Fruit fly (Drosophila melanogaster) whole organism, adult: Measurements from ENCODE around the gene CG31457.
A peak's percentile ranks its signal among the peaks of the same experiment; 100 is the strongest.

Source experiments
- CG11617 ChIP-seq: fragments of 200-800 bp; sonication (Bioruptor generic); optimal IDR thresholded peaks from 2 replicates; lab custom pipeline; 2017; ENCODE audit warnings: mild to moderate bottlenecking, missing biosample characterization, missing genetic modification reagents, missing genetic modification characterization
- CG12768 ChIP-seq: fragments of 200-800 bp; sonication (Bioruptor generic); optimal IDR thresholded peaks from 2 replicates; lab custom pipeline; 2017; ENCODE audit warnings: missing biosample characterization, missing genetic modification characterization, mild to moderate bottlenecking, moderate library complexity, missing genetic modification reagents
- CG14711 ChIP-seq: fragments of 200-800 bp; sonication (Bioruptor generic); optimal IDR thresholded peaks from 2 replicates; lab custom pipeline; 2018; ENCODE audit warnings: missing biosample characterization, mild to moderate bottlenecking, missing genetic modification characterization, moderate library complexity
- CG1620 ChIP-seq: fragments of 200-800 bp; sonication (Bioruptor generic); optimal IDR thresholded peaks from 2 replicates; lab custom pipeline; 2016; ENCODE audit warnings: missing biosample characterization, missing genetic modification characterization
- CG33017 ChIP-seq: fragments of 200-800 bp; sonication (Bioruptor generic); optimal IDR thresholded peaks from 2 replicates; lab custom pipeline; 2018; ENCODE audit warnings: missing biosample characterization, mild to moderate bottlenecking, missing genetic modification characterization, moderate library complexity
- CG5204 ChIP-seq: fragments of 200-800 bp; sonication (Bioruptor generic); optimal IDR thresholded peaks from 2 replicates; lab custom pipeline; 2016; ENCODE audit warnings: missing biosample characterization, missing genetic modification characterization
- CG7045 ChIP-seq: fragments of 200-800 bp; sonication (Bioruptor generic); optimal IDR thresholded peaks from 2 replicates; lab custom pipeline; 2017; ENCODE audit warnings: missing biosample characterization, mild to moderate bottlenecking, missing genetic modification characterization
- CG7101 ChIP-seq: fragments of 200-800 bp; sonication (Bioruptor generic); optimal IDR thresholded peaks from 2 replicates; lab custom pipeline; 2018; ENCODE audit warnings: missing biosample characterization, mild to moderate bottlenecking, missing genetic modification characterization, moderate library complexity
- Clk ChIP-seq: fragments of 200-800 bp; sonication (Bioruptor generic); optimal IDR thresholded peaks from 2 replicates; lab custom pipeline; 2017; ENCODE audit warnings: missing biosample characterization, missing genetic modification characterization
- Crg-1 ChIP-seq: fragments of 200-800 bp; sonication (Bioruptor generic); optimal IDR thresholded peaks from 2 replicates; lab custom pipeline; 2016; ENCODE audit warnings: missing biosample characterization, missing genetic modification characterization
- Hr96 ChIP-seq: fragments of 200-800 bp; sonication (Bioruptor generic); optimal IDR thresholded peaks from 2 replicates; lab custom pipeline; 2016; ENCODE audit warnings: missing biosample characterization, missing genetic modification characterization
- Mnt ChIP-seq: fragments of 200-800 bp; sonication (Bioruptor generic); optimal IDR thresholded peaks from 2 replicates; lab custom pipeline; 2016; ENCODE audit warnings: missing biosample characterization, mild to moderate bottlenecking, missing genetic modification characterization
- bab1 ChIP-seq: fragments of 200-800 bp; sonication (Bioruptor generic); optimal IDR thresholded peaks from 3 replicates; lab custom pipeline; 2019; ENCODE audit warnings: missing biosample characterization, mild to moderate bottlenecking, missing genetic modification characterization, moderate library complexity
- cic ChIP-seq: fragments of 200-800 bp; sonication (Bioruptor generic); optimal IDR thresholded peaks from 2 replicates; lab custom pipeline; 2017; ENCODE audit warnings: missing biosample characterization, mild to moderate bottlenecking, missing genetic modification characterization, moderate library complexity
- cnc ChIP-seq, 2 experiments: fragments of >200 bp; optimal IDR thresholded peaks; 2 replicates each; lab custom pipeline; 2017
- kay ChIP-seq: fragments of 200-800 bp; sonication (Bioruptor generic); peaks from one replicate; lab custom pipeline; 2016; ENCODE audit warnings: missing biosample characterization, missing genetic modification characterization, borderline replicate concordance
- ovo ChIP-seq: fragments of 200-800 bp; sonication (Bioruptor generic); optimal IDR thresholded peaks from 2 replicates; lab custom pipeline; 2016; ENCODE audit warnings: missing biosample characterization, missing genetic modification characterization
- pad ChIP-seq: fragments of 200-800 bp; sonication (Bioruptor generic); optimal IDR thresholded peaks from 3 replicates; lab custom pipeline; 2017; ENCODE audit warnings: missing biosample characterization, missing genetic modification characterization, mild to moderate bottlenecking, moderate library complexity, missing genetic modification reagents
- tj ChIP-seq: fragments of 200-800 bp; sonication (Bioruptor generic); optimal IDR thresholded peaks from 3 replicates; lab custom pipeline; 2017; ENCODE audit warnings: missing biosample characterization, mild to moderate bottlenecking, missing genetic modification characterization, moderate library complexity
- toe ChIP-seq: fragments of 200-800 bp; sonication (Bioruptor generic); optimal IDR thresholded peaks from 2 replicates; lab custom pipeline; 2016; ENCODE audit warnings: missing biosample characterization, missing genetic modification characterization

Gene CG31457

dm6 chr3R:23117683-23118470, 9.9 kb downstream of the CG31457 start, which contains the start of the genes Rassf and CenB1A:
Gene Rassf (minus strand): TSS chr3R:23117931.
Gene CenB1A (plus strand): TSS chr3R:23118400.
- TF ChIP-seq Mnt (peak; percentile 52), tj (GFP tag; lab: Kevin White, UChicago) (no peak), CG12768 (GFP tag; lab: Kevin White, UChicago) (peak; percentile 46), CG11617 (GFP tag; lab: Kevin White, UChicago) (no peak), Hr96 (GFP tag; lab: Kevin White, UChicago) (peak; percentile 62), CG33017 (tag; lab: Kevin White, UChicago) (peak; percentile 11), Crg-1 (GFP tag; lab: Kevin White, UChicago) (peak; percentile 48), Clk (GFP tag; lab: Kevin White, UChicago) (peak; percentile 9), pad (GFP tag; lab: Kevin White, UChicago) (peak; percentile 42), CG1620 (peak; percentile 39), ovo (GFP tag; lab: Kevin White, UChicago) (peak; percentile 34), kay (GFP tag; lab: Kevin White, UChicago) (no peak), CG7045 (GFP tag; lab: Kevin White, UChicago) (no peak), toe (peak; percentile 72)

DNA sequence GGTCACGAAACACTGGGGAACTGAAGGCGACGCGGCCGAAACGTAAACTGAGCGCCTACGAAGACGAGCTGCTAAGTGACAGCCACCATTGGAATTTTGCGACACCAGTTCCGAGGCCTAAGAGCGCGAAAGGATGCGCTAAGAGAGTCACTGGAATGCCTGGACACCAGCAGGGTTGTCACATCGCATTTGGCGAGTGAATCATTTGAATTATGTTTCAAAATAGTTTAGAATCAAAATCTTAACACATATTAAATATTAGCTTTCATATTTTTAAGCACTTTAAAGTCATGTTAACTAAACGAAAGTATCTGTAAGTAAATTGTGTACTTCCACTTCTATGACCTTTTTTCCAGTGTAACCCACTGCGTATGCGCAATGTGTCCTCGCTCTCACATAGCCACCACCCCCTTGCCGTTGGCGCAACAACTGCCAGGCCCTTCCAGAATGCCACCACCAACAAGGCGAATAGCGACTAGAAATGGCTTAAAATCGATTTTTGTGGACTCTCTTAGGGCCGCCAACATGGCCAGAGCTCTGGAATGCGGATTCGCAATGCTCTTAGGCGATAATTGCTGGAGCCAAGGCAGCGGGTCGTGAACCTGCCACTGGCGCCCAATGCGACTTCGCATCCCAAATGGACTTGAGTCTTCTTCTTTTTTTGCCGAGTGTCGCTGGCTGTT, 15.0 kb downstream of the CG31457 start, which contains the start of gene Cow:
TSS of gene Cow (minus strand) at position 51 of the 683 bp plus-strand sequence.
- TF ChIP-seq CG33017 (tag; lab: Kevin White, UChicago) (peak; percentile 82), Crg-1 (GFP tag; lab: Kevin White, UChicago) (no peak), Hr96 (GFP tag; lab: Kevin White, UChicago) (peak; percentile 53), CG14711 (peak; percentile 79), CG7045 (GFP tag; lab: Kevin White, UChicago) (peak; percentile 75), CG12768 (GFP tag; lab: Kevin White, UChicago) (peak; percentile 83), bab1 (GFP tag; lab: Kevin White, UChicago) (no peak), CG11617 (GFP tag; lab: Kevin White, UChicago) (peak; percentile 62), CG5204 (GFP tag; lab: Kevin White, UChicago) (peak; percentile 67), CG1620 (no peak), toe (peak; percentile 65), pad (GFP tag; lab: Kevin White, UChicago) (no peak), kay (GFP tag; lab: Kevin White, UChicago) (no peak), Clk (GFP tag; lab: Kevin White, UChicago) (peak; percentile 62), cnc (optimal IDR thresholded peaks at IDR 0.05; lab: Kevin White, UChicago) (no peak), CG7101 (tag; lab: Kevin White, UChicago) (peak; percentile 67), tj (GFP tag; lab: Kevin White, UChicago) (peak; percentile 17), ovo (GFP tag; lab: Kevin White, UChicago) (no peak), Mnt (no peak), cic (GFP tag; lab: Kevin White, UChicago) (no peak)

dm6 chr3R:23110724-23111123, 17.1 kb downstream of the CG31457 start:
- no peak for TF ChIP-seq Crg-1 (GFP tag; lab: Kevin White, UChicago)

dm6 chr3R:23099233-23099632, 28.5 kb downstream of the CG31457 start, which contains the start of gene CG6738:
Gene CG6738 (plus strand): TSS chr3R:23099533.
- TF ChIP-seq pad (GFP tag; lab: Kevin White, UChicago): no peak
- TF ChIP-seq bab1 (GFP tag; lab: Kevin White, UChicago): no peak
- TF ChIP-seq Hr96 (GFP tag; lab: Kevin White, UChicago): no peak
- TF ChIP-seq CG12768 (GFP tag; lab: Kevin White, UChicago): no peak
- no peak for TF ChIP-seq tj (GFP tag; lab: Kevin White, UChicago)
- no peak for TF ChIP-seq toe
- TF ChIP-seq CG5204 (GFP tag; lab: Kevin White, UChicago): no peak
- TF ChIP-seq ovo (GFP tag; lab: Kevin White, UChicago): no peak
- TF ChIP-seq CG1620: no peak
- no peak for TF ChIP-seq cic (GFP tag; lab: Kevin White, UChicago)
- no peak for TF ChIP-seq Crg-1 (GFP tag; lab: Kevin White, UChicago)
- no peak for TF ChIP-seq CG7101 (tag; lab: Kevin White, UChicago)
- TF ChIP-seq kay (GFP tag; lab: Kevin White, UChicago): no peak
- TF ChIP-seq CG14711: no peak
- TF ChIP-seq Mnt: no peak
- no peak for TF ChIP-seq CG11617 (GFP tag; lab: Kevin White, UChicago)
- TF ChIP-seq cnc (optimal IDR thresholded peaks at IDR 0.05; lab: Kevin White, UChicago): no peak
- TF ChIP-seq CG7045 (GFP tag; lab: Kevin White, UChicago): no peak
- TF ChIP-seq CG33017 (tag; lab: Kevin White, UChicago): no peak

DNA sequence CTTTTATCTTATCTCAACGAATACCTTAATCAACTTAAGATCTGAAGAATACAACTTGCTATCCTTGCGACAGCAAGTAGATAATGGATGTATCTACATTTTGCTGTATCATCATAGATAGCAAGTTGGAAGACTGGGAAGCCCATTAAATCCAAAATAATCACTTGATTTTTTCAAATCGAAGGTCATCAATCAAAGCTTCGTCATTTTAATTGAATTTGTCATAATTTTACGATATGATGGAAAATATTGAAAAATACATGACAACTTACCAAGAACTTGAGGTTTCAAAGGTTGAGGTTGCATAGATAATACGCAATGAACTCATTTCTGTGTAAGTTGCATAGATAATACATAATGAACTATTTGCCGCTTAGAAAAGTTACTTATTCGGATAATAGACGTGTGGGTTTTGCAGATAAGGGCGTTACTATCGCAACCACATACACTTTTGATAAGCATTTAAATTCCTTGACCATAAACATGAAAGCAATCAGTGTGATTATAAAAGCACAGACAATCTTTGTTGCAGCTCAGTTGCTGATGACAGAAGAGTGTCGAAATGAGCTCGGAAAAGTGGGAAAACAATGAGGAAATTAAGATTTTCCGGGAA, 30.5 kb downstream of the CG31457 start, which contains the start of gene CG6733:
TSS of gene CG6733 (plus strand) at position 532 of the 613 bp plus-strand sequence.
- TF ChIP-seq kay (GFP tag; lab: Kevin White, UChicago) (peak; percentile 86), Crg-1 (GFP tag; lab: Kevin White, UChicago) (no peak), cnc (optimal IDR thresholded peaks at IDR 0.05; lab: Kevin White, UChicago) (no peak), CG7045 (GFP tag; lab: Kevin White, UChicago) (no peak), Mnt (no peak), cic (GFP tag; lab: Kevin White, UChicago) (no peak), Clk (GFP tag; lab: Kevin White, UChicago) (no peak)
